Fruit fly (Drosophila melanogaster) S2 (cell line): Measurements from ENCODE around the gene alpha-PheRS.

Experiments used
- CG8478 ChIP-seq: fragments of >200 bp; optimal IDR thresholded peaks from 2 replicates; lab custom pipeline; 2018
- CTCF ChIP-seq, 2 experiments: fragments of >200 bp; optimal IDR thresholded peaks; 2 replicates each; lab custom pipeline; 2018

- TF ChIP-seq CTCF (optimal IDR thresholded peaks at IDR 0.05; lab: Kevin White, UChicago) (no peak), CG8478 (lab: Kevin White, UChicago) (no peak)
These were observed 31.8 kb downstream of the alpha-PheRS start for dm6 chrX:8113386-8114279.
